Worm (Caenorhabditis elegans) whole organism, young adult: ENCODE measurements around the gene fbxc-26.

ENCODE experiments used
- B0336.3 ChIP-seq: fragments of 200-800 bp; sonication (Bioruptor generic); IDR thresholded peaks from 2 replicates; pipeline ENCODE4 v1.3.6; 2022; ENCODE audit warnings: missing genetic modification characterization, missing compliant biosample characterization
- D2030.7 ChIP-seq: fragments of 200-800 bp; sonication (Bioruptor generic); IDR thresholded peaks from 2 replicates; pipeline ENCODE4 v1.3.6; 2022; ENCODE audit warnings: missing genetic modification reagents, missing genetic modification characterization, missing compliant biosample characterization
- F23B12.7 ChIP-seq: sonication (generic microtip); optimal IDR thresholded peaks from 2 replicates; lab custom pipeline; 2017; ENCODE audit warnings: missing genetic modification characterization, mild to moderate bottlenecking, missing compliant biosample characterization, antibody characterized with exemption, moderate library complexity; ENCODE audit not compliant: insufficient read depth
- F33H1.4 ChIP-seq: fragments of 200-800 bp; sonication (Bioruptor generic); IDR thresholded peaks from 2 replicates; pipeline ENCODE4 v1.3.6; 2022; ENCODE audit warnings: missing genetic modification reagents, missing genetic modification characterization, missing compliant biosample characterization
- ceh-27 ChIP-seq: fragments of 200-800 bp; sonication (Bioruptor generic); optimal IDR thresholded peaks from 2 replicates; lab custom pipeline; 2018; ENCODE audit warnings: mild to moderate bottlenecking, missing genetic modification characterization, moderate library complexity, missing compliant biosample characterization
- lin-40 ChIP-seq: sonication (generic microtip); optimal IDR thresholded peaks from 2 replicates; lab custom pipeline; 2016; ENCODE audit warnings: missing genetic modification characterization, mild to moderate bottlenecking, missing compliant biosample characterization, missing genotype, missing genetic modification reagents
- nhr-120 ChIP-seq: fragments of 200-800 bp; sonication (Bioruptor generic); IDR thresholded peaks from 2 replicates; pipeline ENCODE4 v1.3.6; 2022; ENCODE audit warnings: missing genetic modification characterization, missing compliant biosample characterization

DNA sequence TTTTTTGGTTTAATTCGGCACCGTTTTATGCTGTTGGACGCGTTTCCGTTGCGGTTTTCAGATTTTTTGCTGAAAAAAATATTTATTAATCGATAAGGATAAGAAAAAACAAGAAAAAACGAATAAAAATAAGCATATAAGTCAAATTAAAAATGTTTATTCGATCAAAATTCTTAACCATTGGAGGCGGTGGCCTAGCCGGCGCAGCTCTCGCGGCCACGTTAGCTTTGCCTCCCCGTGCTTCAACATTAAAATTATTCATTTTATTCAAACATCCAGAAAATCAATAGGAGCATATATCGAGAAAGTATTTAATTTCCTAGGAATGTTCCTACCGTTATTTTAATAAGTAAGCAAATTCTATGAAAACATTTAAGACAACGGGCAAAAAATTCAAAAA lies 31.5 kb downstream of the fbxc-26 start, which contains the start of gene ZC204.14:
- TF ChIP-seq F33H1.4 (GFP tag; lab: Robert Waterston, UW) (no peak), F23B12.7 (tag; lab: Kevin White, UChicago) (no peak), B0336.3 (GFP tag; lab: Robert Waterston, UW) (no peak), D2030.7 (GFP tag; lab: Robert Waterston, UW) (no peak), ceh-27 (GFP tag; lab: Kevin White, UChicago) (no peak), nhr-120 (GFP tag; lab: Robert Waterston, UW) (no peak), lin-40 (tag; lab: Kevin White, UChicago) (no peak)
